Fruit fly (Drosophila melanogaster): ENCODE results near the gene CG17350.

Gene CG17350

DNA sequence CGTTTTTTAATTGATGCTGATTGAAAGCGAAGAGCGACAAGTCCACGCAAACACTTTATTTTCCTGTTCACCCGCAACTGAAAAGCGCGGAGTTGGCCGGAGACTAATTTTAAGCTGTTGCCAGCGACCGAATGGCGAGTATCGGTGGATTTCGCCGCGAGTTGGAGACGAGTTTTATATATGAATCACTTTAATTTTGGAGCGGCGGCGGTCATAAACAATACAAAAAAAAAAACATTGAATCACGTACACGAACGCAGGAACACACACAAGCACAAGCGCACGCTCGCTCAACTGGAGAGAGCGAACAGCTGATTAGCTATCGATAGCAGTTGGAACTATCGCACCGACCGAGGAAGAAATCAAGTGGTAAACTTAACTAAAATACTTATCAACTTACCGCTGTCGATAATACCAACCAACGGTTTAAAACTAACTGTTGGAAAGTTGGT is 45.6 kb downstream of the CG17350 start, which contains the start of gene Pax (continued):
- no peak for TF ChIP-seq Sox15 (GFP tag; optimal IDR thresholded peaks at IDR 0.05)
- TF ChIP-seq Eip78C (GFP tag): peak; percentile 77
- peak; percentile 9 for TF ChIP-seq CG1621 (tag; optimal IDR thresholded peaks at IDR 0.05)
- no peak for TF ChIP-seq OdsH (GFP tag; optimal IDR thresholded peaks at IDR 0.05)
- TF ChIP-seq CG7368 (GFP tag; optimal IDR thresholded peaks at IDR 0.05): peak; percentile 31
- TF ChIP-seq CG10631 (GFP tag; optimal IDR thresholded peaks at IDR 0.05): no peak
- no peak for TF ChIP-seq esn (GFP tag; optimal IDR thresholded peaks at IDR 0.05)
- no peak for TF ChIP-seq CG3032 (tag; optimal IDR thresholded peaks at IDR 0.05)
- TF ChIP-seq Blimp-1 (GFP tag; optimal IDR thresholded peaks at IDR 0.05): no peak
- no peak for TF ChIP-seq Ets96B (tag; optimal IDR thresholded peaks at IDR 0.05)
- no peak for TF ChIP-seq achi (GFP tag; optimal IDR thresholded peaks at IDR 0.05)
- TF ChIP-seq Hr38 (GFP tag; optimal IDR thresholded peaks at IDR 0.05): no peak

dm6 chr2L:19429731-19430130 is 49.0 kb downstream of the CG17350 start:
- TF ChIP-seq CG10631 (GFP tag; optimal IDR thresholded peaks at IDR 0.05) (no peak), CG7368 (GFP tag; optimal IDR thresholded peaks at IDR 0.05) (no peak), lz (GFP tag; optimal IDR thresholded peaks at IDR 0.05) (no peak), Eip78C (GFP tag) (peak; percentile 23), fd59A (GFP tag; optimal IDR thresholded peaks at IDR 0.05) (no peak), Met (GFP tag; optimal IDR thresholded peaks at IDR 0.05) (no peak), Ets96B (tag; optimal IDR thresholded peaks at IDR 0.05) (no peak)

- TF ChIP-seq Eip78C (GFP tag) (peak; percentile 36), fd85E (GFP tag; optimal IDR thresholded peaks at IDR 0.05) (no peak), cyc (GFP tag; optimal IDR thresholded peaks at IDR 0.05) (no peak), CG7368 (GFP tag; optimal IDR thresholded peaks at IDR 0.05) (no peak)
Observed at dm6 chr2L:19430343-19430742, 49.6 kb downstream of the CG17350 start, which contains the start of gene RtcB. Gene RtcB, plus strand, starts transcription at chr2L:19430643.

DNA sequence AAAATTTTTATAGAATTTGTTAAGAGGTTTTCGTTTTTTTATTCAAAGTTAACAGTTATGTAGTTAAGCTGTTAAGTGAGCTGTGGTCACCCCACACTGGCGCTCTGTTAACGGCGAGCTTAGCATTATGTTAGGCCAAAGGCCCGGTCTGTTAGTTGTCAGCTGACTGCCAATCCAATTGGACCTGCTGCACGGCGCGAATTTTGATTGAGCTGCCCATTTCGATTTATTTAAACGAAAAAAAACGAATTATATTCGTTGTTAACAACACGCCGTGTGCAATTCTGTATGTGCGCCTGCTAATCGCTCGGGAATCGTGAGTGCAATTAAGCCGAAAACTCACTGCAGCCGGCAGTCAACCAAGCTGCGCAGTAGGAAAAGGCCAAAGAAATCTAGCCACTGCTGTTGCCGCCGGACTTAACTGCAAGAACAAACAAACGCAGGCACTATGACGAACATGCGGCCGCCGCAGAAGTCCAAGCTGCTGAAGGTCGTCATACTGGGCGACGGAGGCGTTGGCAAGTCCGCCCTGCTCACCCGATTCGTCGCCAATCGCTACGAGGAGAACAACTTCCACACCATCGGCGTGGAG is 51.8 kb downstream of the CG17350 start, which contains the start of gene Rab9:
TSS of gene Rab9 (plus strand) at position 151 of the 592 bp plus-strand sequence.
- TF ChIP-seq Ets21C (GFP tag; optimal IDR thresholded peaks at IDR 0.05): no peak
- no peak for TF ChIP-seq CG3032 (tag; optimal IDR thresholded peaks at IDR 0.05)
- TF ChIP-seq topi (GFP tag; optimal IDR thresholded peaks at IDR 0.05): no peak
- TF ChIP-seq CG8632 (GFP tag; optimal IDR thresholded peaks at IDR 0.05): no peak
- TF ChIP-seq Smox (GFP tag; optimal IDR thresholded peaks at IDR 0.05): no peak
- TF ChIP-seq vri (GFP tag; optimal IDR thresholded peaks at IDR 0.05): no peak
- TF ChIP-seq Hr4 (GFP tag; optimal IDR thresholded peaks at IDR 0.05): no peak

Measured in whole organism, prepupa.